Worm (Caenorhabditis elegans): ENCODE data around the gene C55A6.4.

Gene C55A6.4

DNA sequence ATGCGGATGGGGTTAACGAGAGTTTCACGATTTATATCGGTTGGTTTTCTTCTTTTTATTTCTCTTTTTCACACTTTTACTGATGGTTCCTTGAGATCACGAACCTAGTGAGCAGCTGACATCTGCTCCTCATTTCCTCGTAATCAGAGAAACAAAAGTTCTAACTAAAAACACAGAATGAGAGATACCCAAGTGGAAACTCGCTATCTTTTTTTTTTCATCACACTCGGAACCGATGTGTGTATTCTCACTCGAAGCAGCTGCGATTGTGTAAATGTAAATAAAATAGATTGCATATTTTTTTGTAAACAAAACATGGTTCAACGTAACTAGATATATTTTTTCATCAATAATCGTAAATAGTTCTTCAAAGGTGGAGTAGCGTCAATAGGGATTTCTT, 11.3 kb downstream of the C55A6.4 start (continued):
- TF ChIP-seq zag-1 (tag; optimal IDR thresholded peaks at IDR 0.05) (no peak), nhr-19 (GFP tag; conservative IDR thresholded peaks at IDR 0.05) (peak; percentile 48), sptf-1 (tag; optimal IDR thresholded peaks at IDR 0.05) (no peak)

DNA sequence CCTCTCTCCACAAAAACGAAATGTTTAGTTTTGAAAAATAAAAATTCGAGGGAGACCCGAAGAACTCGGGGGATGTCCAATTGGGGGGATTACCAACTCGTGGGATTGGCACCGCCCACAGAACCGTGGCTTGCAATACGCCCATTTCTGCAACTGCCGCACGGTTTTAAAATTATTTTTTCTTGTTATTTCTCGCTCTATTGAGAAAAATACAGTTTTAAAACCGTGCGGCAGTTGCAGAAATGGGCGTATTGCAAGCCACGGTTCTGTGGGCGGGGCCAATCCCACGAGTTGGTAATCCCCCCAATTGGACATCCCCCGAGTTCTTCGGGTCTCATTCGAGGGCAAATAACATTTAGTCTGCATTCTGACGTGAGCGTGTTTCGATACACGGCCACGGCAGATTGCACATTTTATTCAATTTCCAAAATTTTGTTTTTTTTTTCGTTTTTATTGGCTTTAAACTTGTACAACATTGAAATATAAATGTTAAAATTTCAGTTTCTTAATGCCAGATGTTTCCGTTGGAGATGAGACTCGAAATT, 12.8 kb downstream of the C55A6.4 start, which contains the start of the genes C55A6.1 and C55A6.10:
C55A6.1 (minus strand) TSS at position 116 of the 545 bp plus-strand sequence.
C55A6.10 (plus strand) TSS at position 495 of the 545 bp plus-strand sequence.
- TF ChIP-seq pax-3 (tag; optimal IDR thresholded peaks at IDR 0.05) (peak; percentile 20), nhr-90 (tag; optimal IDR thresholded peaks at IDR 0.05; ENCODE audit: poor library complexity) (peak; percentile 79), snpc-4 (tag; optimal IDR thresholded peaks at IDR 0.05) (peak; percentile 17), sox-4 (tag; optimal IDR thresholded peaks at IDR 0.05) (peak; percentile 17), ceh-8 (GFP tag; optimal IDR thresholded peaks at IDR 0.05) (peak; percentile 44), unc-130 (tag; optimal IDR thresholded peaks at IDR 0.05) (peak; percentile 18), nhr-71 (tag; optimal IDR thresholded peaks at IDR 0.05) (peak; percentile 86), tbx-2 (tag; optimal IDR thresholded peaks at IDR 0.05) (peak; percentile 71), ceh-88 (GFP tag; IDR thresholded peaks at IDR 0.05) (peak; percentile 54; the same call in 1 of the 2 replicates), swsn-7 (tag; optimal IDR thresholded peaks at IDR 0.05) (peak; percentile 79), F16B12.6 (tag; optimal IDR thresholded peaks at IDR 0.05) (peak; percentile 93), efl-1 (optimal IDR thresholded peaks at IDR 0.05) (peak; percentile 60 to 69), efl-1 (GFP tag; optimal IDR thresholded peaks at IDR 0.05 in 1 of 2) (peak; percentile 61 to 94), nhr-85 (tag) (peak; percentile 84), lin-35 (GFP tag; optimal IDR thresholded peaks at IDR 0.05) (peak; percentile 55 to 62), fkh-8 (tag; optimal IDR thresholded peaks at IDR 0.05) (peak; percentile 59), C16A3.4 (tag; optimal IDR thresholded peaks at IDR 0.05) (peak; percentile 62), rnt-1 (tag; optimal IDR thresholded peaks at IDR 0.05) (peak; percentile 59), nhr-19 (GFP tag; conservative IDR thresholded peaks at IDR 0.05) (peak; percentile 68), blmp-1 (tag; optimal IDR thresholded peaks at IDR 0.05) (peak; percentile 52), nhr-77 (tag; optimal IDR thresholded peaks at IDR 0.05) (peak; percentile 37), fkh-10 (GFP tag; optimal IDR thresholded peaks at IDR 0.05) (peak; percentile 60), lir-3 (tag; optimal IDR thresholded peaks at IDR 0.05; ENCODE audit: poor library complexity) (peak; percentile 66), xbp-1 (tag; optimal IDR thresholded peaks at IDR 0.05) (peak; percentile 65), unc-86 (tag; optimal IDR thresholded peaks at IDR 0.05) (peak; percentile 76), egl-13 (tag; optimal IDR thresholded peaks at IDR 0.05) (peak; percentile 52), jun-1 (tag; optimal IDR thresholded peaks at IDR 0.05) (peak; percentile 30), grh-1 (GFP tag; IDR thresholded peaks at IDR 0.05) (peak; percentile 64), dpl-1 (GFP tag; optimal IDR thresholded peaks at IDR 0.05) (peak; percentile 35 to 67 (median 50)), nhr-20 (tag; optimal IDR thresholded peaks at IDR 0.05) (peak; percentile 82), isw-1 (GFP tag; IDR thresholded peaks at IDR 0.05) (peak; percentile 59), lin-14 (GFP tag; optimal IDR thresholded peaks at IDR 0.05) (peak; percentile 76), lsy-2 (tag; optimal IDR thresholded peaks at IDR 0.05) (peak; percentile 56 to 73), ceh-82 (tag; optimal IDR thresholded peaks at IDR 0.05) (peak in 2 of 3 experiments; percentile 9 to 41), elt-2 (tag; optimal IDR thresholded peaks at IDR 0.05) (peak; percentile 14), dsc-1 (tag; optimal IDR thresholded peaks at IDR 0.05) (peak; percentile 30), snu-23 (GFP tag; optimal IDR thresholded peaks at IDR 0.05) (peak; percentile 84), nhr-47 (tag; optimal IDR thresholded peaks at IDR 0.05) (peak; percentile 85), mep-1 (tag; optimal IDR thresholded peaks at IDR 0.05) (peak; percentile 74), skn-1 (tag; optimal IDR thresholded peaks at IDR 0.05) (peak; percentile 38), ztf-11 (tag; optimal IDR thresholded peaks at IDR 0.05) (peak in 1 of 2 experiments; percentile 68)

Data from whole organism, L1 larva.